Worm (Caenorhabditis elegans) whole organism, late embryonic: ENCODE data around the gene dss-1.

Source experiments
- ceh-45 ChIP-seq: fragments of 200-800 bp; sonication (Bioruptor generic); IDR thresholded peaks from 2 replicates; pipeline ENCODE4 v1.3.6; 2022; ENCODE audit warnings: missing genetic modification reagents, missing genetic modification characterization, missing compliant biosample characterization
- tbx-2 ChIP-seq: sonication (generic microtip); optimal IDR thresholded peaks from 2 replicates; lab custom pipeline; 2016; ENCODE audit warnings: missing genetic modification characterization, missing compliant biosample characterization

ce11 chrIII:1229510-1229909 lies 33.4 kb upstream of the dss-1 start:
- no peak for TF ChIP-seq ceh-45 (GFP tag; lab: Robert Waterston, UW)
- TF ChIP-seq tbx-2 (tag; lab: Kevin White, UChicago) = no peak
